Fruit fly (Drosophila melanogaster): ENCODE results near the gene CG8031.

DNA sequence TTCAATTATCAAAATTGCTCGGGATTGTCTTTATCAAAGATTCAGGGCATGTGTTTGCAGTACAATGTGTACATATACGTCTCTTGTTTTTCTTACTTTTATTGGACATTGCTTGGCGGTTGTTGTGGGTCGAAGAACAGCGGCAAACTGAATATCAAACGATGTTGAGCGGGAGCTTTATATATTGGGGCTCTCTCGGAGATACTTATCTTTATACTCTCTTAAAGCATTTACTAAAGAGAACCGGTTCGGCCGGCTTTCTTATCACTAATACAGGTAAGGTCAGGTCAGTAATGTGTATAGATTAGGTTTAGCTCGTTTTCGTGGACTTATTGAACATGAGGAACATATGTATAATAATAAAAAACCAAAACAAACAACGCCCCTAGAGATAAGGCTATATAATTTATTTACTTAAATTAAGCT is 40.2 kb upstream of the CG8031 start, which contains the start of gene CG7966:
- no peak for TF ChIP-seq D1 (tag; optimal IDR thresholded peaks at IDR 0.05)
- no peak for TF ChIP-seq CG34367 (tag; optimal IDR thresholded peaks at IDR 0.05)
- peak; percentile 59; the same call in 1 of the 3 replicates for TF ChIP-seq CG4496 (GFP tag; IDR thresholded peaks at IDR 0.05)

Measured in whole organism, pupa.